Worm (Caenorhabditis elegans) whole organism, mixed stage, embryonic: ENCODE data around the gene D1025.10.

ENCODE experiments used
- M03D4.4 ChIP-seq: sonication (generic microtip); optimal IDR thresholded peaks from 2 replicates; lab custom pipeline; 2017; ENCODE audit warnings: mild to moderate bottlenecking, missing genetic modification characterization, missing compliant biosample characterization
- bed-3 ChIP-seq: fragments of 200-800 bp; sonication (Bioruptor generic); optimal IDR thresholded peaks from 3 replicates; lab custom pipeline; 2018; ENCODE audit warnings: mild to moderate bottlenecking, missing genetic modification characterization, moderate library complexity, missing compliant biosample characterization
- ceh-39 ChIP-seq: fragments of 150-350 bp; optimal IDR thresholded peaks from 2 replicates; lab custom pipeline; 2014; ENCODE audit warnings: missing biosample characterization, missing genetic modification characterization
- ceh-43 ChIP-seq: fragments of 200-800 bp; sonication (Bioruptor generic); optimal IDR thresholded peaks from 2 replicates; lab custom pipeline; 2018; ENCODE audit warnings: mild to moderate bottlenecking, missing genetic modification characterization, moderate library complexity, missing compliant biosample characterization
- ces-1 ChIP-seq: fragments of 150-350 bp; optimal IDR thresholded peaks from 2 replicates; lab custom pipeline; 2014; ENCODE audit warnings: missing biosample characterization, missing genetic modification reagents, missing genetic modification characterization
- cnd-1 ChIP-seq: fragments of 200-800 bp; sonication (Bioruptor generic); optimal IDR thresholded peaks from 2 replicates; lab custom pipeline; 2018; ENCODE audit warnings: mild to moderate bottlenecking, missing genetic modification characterization, missing compliant biosample characterization
- drap-1 ChIP-seq: fragments of 200-800 bp; sonication (Bioruptor generic); optimal IDR thresholded peaks from 3 replicates; lab custom pipeline; 2018; ENCODE audit warnings: mild to moderate bottlenecking, missing genetic modification characterization, missing compliant biosample characterization
- elt-1 ChIP-seq: sonication (generic microtip); optimal IDR thresholded peaks from 2 replicates; lab custom pipeline; 2017; ENCODE audit warnings: missing genetic modification characterization, mild to moderate bottlenecking, missing compliant biosample characterization, antibody characterized with exemption, moderate library complexity, borderline replicate concordance; ENCODE audit not compliant: insufficient read depth
- elt-3 ChIP-seq: fragments of 150-350 bp; optimal IDR thresholded peaks from 2 replicates; lab custom pipeline; 2014; ENCODE audit warnings: missing biosample characterization, missing genetic modification characterization
- flh-1 ChIP-seq: fragments of 200-800 bp; sonication (Bioruptor generic); optimal IDR thresholded peaks from 2 replicates; lab custom pipeline; 2018; ENCODE audit warnings: mild to moderate bottlenecking, missing genetic modification characterization, moderate library complexity, missing compliant biosample characterization
- ham-2 ChIP-seq: fragments of 200-800 bp; sonication (Bioruptor generic); optimal IDR thresholded peaks from 2 replicates; lab custom pipeline; 2018; ENCODE audit warnings: mild to moderate bottlenecking, missing genetic modification characterization, missing compliant biosample characterization
- hlh-1 ChIP-seq: fragments of 150-350 bp; optimal IDR thresholded peaks from 2 replicates; lab custom pipeline; 2014; ENCODE audit warnings: missing biosample characterization, missing genetic modification reagents, missing genetic modification characterization
- lin-13 ChIP-seq: fragments of 150-350 bp; optimal IDR thresholded peaks from 2 replicates; lab custom pipeline; 2014; ENCODE audit warnings: missing biosample characterization, missing genetic modification characterization
- lin-32 ChIP-seq: fragments of 200-800 bp; sonication (Bioruptor generic); optimal IDR thresholded peaks from 2 replicates; lab custom pipeline; 2018; ENCODE audit warnings: mild to moderate bottlenecking, missing genetic modification characterization, missing compliant biosample characterization
- lsy-2 ChIP-seq: fragments of 150-350 bp; optimal IDR thresholded peaks from 2 replicates; lab custom pipeline; 2014; ENCODE audit warnings: missing biosample characterization, missing genetic modification characterization
- mep-1 ChIP-seq: fragments of 150-350 bp; optimal IDR thresholded peaks from 2 replicates; lab custom pipeline; 2017; ENCODE audit warnings: missing biosample characterization, missing genetic modification reagents, missing genetic modification characterization, inconsistent platforms
- mls-2 ChIP-seq: sonication (generic microtip); optimal IDR thresholded peaks from 2 replicates; lab custom pipeline; 2016; ENCODE audit warnings: mild to moderate bottlenecking, missing genetic modification characterization, moderate library complexity, missing compliant biosample characterization
- nhr-2 ChIP-seq: fragments of 150-350 bp; optimal IDR thresholded peaks from 2 replicates; lab custom pipeline; 2014; ENCODE audit warnings: missing biosample characterization, missing genetic modification characterization
- nhr-237 ChIP-seq: fragments of 150-350 bp; optimal IDR thresholded peaks from 2 replicates; lab custom pipeline; 2014; ENCODE audit warnings: missing biosample characterization, missing genetic modification characterization
- nhr-28 ChIP-seq: fragments of 150-350 bp; optimal IDR thresholded peaks from 2 replicates; lab custom pipeline; 2014; ENCODE audit warnings: missing biosample characterization, missing genetic modification characterization
- nhr-76 ChIP-seq: sonication (generic microtip); optimal IDR thresholded peaks from 2 replicates; lab custom pipeline; 2017; ENCODE audit warnings: missing biosample characterization, missing genetic modification characterization
- pha-4 ChIP-seq: fragments of 150-350 bp; optimal IDR thresholded peaks from 2 replicates; lab custom pipeline; 2018; ENCODE audit warnings: missing biosample characterization, missing genetic modification reagents, missing genetic modification characterization
- sem-2 ChIP-seq: fragments of 200-800 bp; sonication (Bioruptor generic); optimal IDR thresholded peaks from 2 replicates; lab custom pipeline; 2018; ENCODE audit warnings: mild to moderate bottlenecking, missing genetic modification characterization, missing compliant biosample characterization
- snpc-4 ChIP-seq: fragments of 150-350 bp; optimal IDR thresholded peaks from 2 replicates; lab custom pipeline; 2014; ENCODE audit warnings: missing biosample characterization, missing genetic modification characterization
- sptf-1 ChIP-seq: sonication (generic microtip); optimal IDR thresholded peaks from 2 replicates; lab custom pipeline; 2017; ENCODE audit warnings: mild to moderate bottlenecking, missing genetic modification characterization, moderate library complexity, missing compliant biosample characterization
- unc-120 ChIP-seq: sonication (generic microtip); optimal IDR thresholded peaks from 2 replicates; lab custom pipeline; 2017; ENCODE audit warnings: missing genetic modification characterization, missing compliant biosample characterization; ENCODE audit not compliant: poor library complexity, severe bottlenecking
- unc-39 ChIP-seq: fragments of 150-350 bp; optimal IDR thresholded peaks from 2 replicates; lab custom pipeline; 2014; ENCODE audit warnings: missing biosample characterization, missing genetic modification characterization
- unc-62 ChIP-seq: fragments of 150-350 bp; optimal IDR thresholded peaks from 2 replicates; lab custom pipeline; 2014; ENCODE audit warnings: missing biosample characterization, missing genetic modification reagents, missing genetic modification characterization
- zip-8 ChIP-seq: fragments of 150-350 bp; optimal IDR thresholded peaks from 2 replicates; lab custom pipeline; 2014; ENCODE audit warnings: missing biosample characterization, missing genetic modification characterization
- ztf-11 ChIP-seq: fragments of 150-350 bp; optimal IDR thresholded peaks from 2 replicates; lab custom pipeline; 2014; ENCODE audit warnings: missing biosample characterization, missing genetic modification characterization

The D1025.10 gene

DNA sequence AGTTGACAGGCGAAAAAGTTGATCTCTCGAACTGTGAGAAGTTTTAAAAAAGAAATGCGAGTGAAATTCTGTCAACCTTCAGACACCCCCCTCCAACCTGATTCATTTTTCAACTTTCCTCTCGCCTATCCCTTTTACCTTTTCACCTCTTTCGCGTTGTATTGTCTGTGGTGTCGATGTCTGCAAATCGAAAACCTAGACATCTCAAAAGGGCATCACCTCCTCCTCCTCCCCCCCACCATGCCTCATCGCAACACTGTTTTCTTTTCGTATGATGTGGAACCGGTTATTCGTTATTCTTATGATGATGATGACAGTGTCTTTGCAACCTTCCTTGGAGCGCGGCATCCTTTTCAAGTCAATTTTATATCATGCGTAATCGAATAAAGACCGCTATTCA, 8.7 kb upstream of the D1025.10 start:
- no peak for TF ChIP-seq cnd-1 (tag; lab: Kevin White, UChicago)
- no peak for TF ChIP-seq unc-120 (tag; lab: Kevin White, UChicago)
- no peak for TF ChIP-seq snpc-4 (tag; lab: Kevin White, UChicago)
- TF ChIP-seq mep-1 (tag; lab: Kevin White, UChicago), result no peak
- TF ChIP-seq pha-4 (tag; lab: Kevin White, UChicago), result no peak
- TF ChIP-seq flh-1 (GFP tag; lab: Kevin White, UChicago), result no peak
- TF ChIP-seq ham-2, result no peak
- TF ChIP-seq lin-13 (tag; lab: Kevin White, UChicago), result no peak
- TF ChIP-seq ceh-43 (GFP tag; lab: Kevin White, UChicago), result no peak
- TF ChIP-seq mls-2 (tag; lab: Kevin White, UChicago), result no peak
- TF ChIP-seq bed-3 (GFP tag; lab: Kevin White, UChicago), result no peak
- no peak for TF ChIP-seq sem-2
- TF ChIP-seq hlh-1, result no peak
- TF ChIP-seq sptf-1 (tag; lab: Kevin White, UChicago), result no peak
- TF ChIP-seq lin-32 (GFP tag; lab: Kevin White, UChicago), result no peak
- TF ChIP-seq elt-3 (tag; lab: Kevin White, UChicago), result no peak
- no peak for TF ChIP-seq unc-39 (tag; lab: Kevin White, UChicago)

- peak; percentile 32 for TF ChIP-seq ham-2
- no peak for TF ChIP-seq ces-1 (GFP tag; lab: Kevin White, UChicago)
- TF ChIP-seq snpc-4 (tag; lab: Kevin White, UChicago), result no peak
- TF ChIP-seq ceh-39, result no peak
- TF ChIP-seq unc-120 (tag; lab: Kevin White, UChicago), result peak; percentile 43
- peak; percentile 83 for TF ChIP-seq unc-62
Observed at ce11 chrX:14508823-14509259, 7.8 kb upstream of the D1025.10 start.

ce11 chrX:14510358-14510757, 6.3 kb upstream of the D1025.10 start:
- TF ChIP-seq nhr-28, result no peak
- no peak for TF ChIP-seq unc-62
- TF ChIP-seq unc-39 (tag; lab: Kevin White, UChicago), result no peak
- TF ChIP-seq nhr-76 (tag; lab: Kevin White, UChicago), result no peak
- no peak for TF ChIP-seq nhr-237 (tag; lab: Kevin White, UChicago)
- no peak for TF ChIP-seq pha-4 (tag; lab: Kevin White, UChicago)
- TF ChIP-seq ces-1 (GFP tag; lab: Kevin White, UChicago), result no peak
- TF ChIP-seq lin-32 (GFP tag; lab: Kevin White, UChicago), result no peak
- TF ChIP-seq, all 35 proteins: peak for 0

- TF ChIP-seq elt-1 (tag; lab: Kevin White, UChicago) (no peak), hlh-1 (no peak), M03D4.4 (tag; lab: Kevin White, UChicago) (no peak), drap-1 (no peak), lsy-2 (tag; lab: Kevin White, UChicago) (no peak), mep-1 (tag; lab: Kevin White, UChicago) (no peak), unc-62 (no peak), ztf-11 (no peak), nhr-2 (tag; lab: Kevin White, UChicago) (no peak)
Observed at ce11 chrX:14512817-14513216, 3.8 kb upstream of the D1025.10 start, which contains the start of gene fbxa-141. fbxa-141 (minus strand) TSS chrX:14512917.

- peak; percentile 8 for TF ChIP-seq mep-1 (tag; lab: Kevin White, UChicago)
- no peak for TF ChIP-seq ceh-43 (GFP tag; lab: Kevin White, UChicago)
- peak; percentile 93 for TF ChIP-seq ces-1 (GFP tag; lab: Kevin White, UChicago)
- peak; percentile 4 for TF ChIP-seq unc-120 (tag; lab: Kevin White, UChicago)
- no peak for TF ChIP-seq ham-2
Observed at ce11 chrX:14513462-14513861, 3.2 kb upstream of the D1025.10 start.

ce11 chrX:14515028-14515427, 1.6 kb upstream of the D1025.10 start, which contains the start of gene gcsh-1:
gcsh-1 (minus strand) TSS chrX:14515073.
- TF ChIP-seq ceh-43 (GFP tag; lab: Kevin White, UChicago) (no peak), M03D4.4 (tag; lab: Kevin White, UChicago) (no peak), zip-8 (tag; lab: Kevin White, UChicago) (no peak), mls-2 (tag; lab: Kevin White, UChicago) (no peak), flh-1 (GFP tag; lab: Kevin White, UChicago) (no peak)
